Fruit fly (Drosophila melanogaster): Measurements from ENCODE around the gene CG3106.

Gene CG3106

dm6 chrX:9687623-9688022, 24.9 kb upstream of the CG3106 start (continued):
- TF ChIP-seq CG14667 (GFP tag; IDR thresholded peaks at IDR 0.05) (peak; percentile 81), Oli (tag; optimal IDR thresholded peaks at IDR 0.05) (peak; percentile 95), Gug (GFP tag; IDR thresholded peaks at IDR 0.05) (peak; percentile 65), CG13424 (tag; optimal IDR thresholded peaks at IDR 0.05) (peak; percentile 95), dpn (GFP tag; optimal IDR thresholded peaks at IDR 0.05) (peak; percentile 77 to 88), pnt (GFP tag; optimal IDR thresholded peaks at IDR 0.05) (peak; percentile 67), CG8388 (GFP tag; optimal IDR thresholded peaks at IDR 0.05) (peak; percentile 95), Rx (GFP tag; IDR thresholded peaks at IDR 0.05) (peak; percentile 88), Bteb2 (GFP tag; optimal IDR thresholded peaks at IDR 0.05) (peak; percentile 89), CTCF (GFP tag; optimal IDR thresholded peaks at IDR 0.05) (peak; percentile 99), mirr (GFP tag; optimal IDR thresholded peaks at IDR 0.05) (peak; percentile 92), CG4424 (GFP tag; optimal IDR thresholded peaks at IDR 0.05) (peak; percentile 92), Mes4 (GFP tag; optimal IDR thresholded peaks at IDR 0.05) (peak; percentile 78), dati (GFP tag; IDR thresholded peaks at IDR 0.05) (peak; percentile 76; the same call in 1 of the 2 replicates), CG2202 (tag; optimal IDR thresholded peaks at IDR 0.05) (peak; percentile 93), ken (GFP tag; IDR thresholded peaks at IDR 0.05) (peak; percentile 90), Hand (GFP tag; optimal IDR thresholded peaks at IDR 0.05) (peak; percentile 94), gfzf (GFP tag; optimal IDR thresholded peaks at IDR 0.05) (peak; percentile 32), dmrt99B (tag; optimal IDR thresholded peaks at IDR 0.05) (peak; percentile 96), CG10147 (GFP tag; optimal IDR thresholded peaks at IDR 0.05) (peak; percentile 95), HLH3B (GFP tag; IDR thresholded peaks at IDR 0.05) (peak; percentile 93), H2.0 (GFP tag; IDR thresholded peaks at IDR 0.05) (peak; percentile 88), CG17328 (GFP tag; IDR thresholded peaks at IDR 0.05) (peak; percentile 96), hb (GFP tag; IDR thresholded peaks at IDR 0.05; ENCODE audit: partially characterized antibody) (no peak), pzg (GFP tag; optimal IDR thresholded peaks at IDR 0.05) (peak; percentile 46), CG7745 (tag; optimal IDR thresholded peaks at IDR 0.05) (peak; percentile 49), Spps (tag; optimal IDR thresholded peaks at IDR 0.05) (peak; percentile 94), ro (GFP tag; IDR thresholded peaks at IDR 0.05) (peak; percentile 78), CrebB (tag; optimal IDR thresholded peaks at IDR 0.05) (peak; percentile 96), CG18599 (GFP tag; optimal IDR thresholded peaks at IDR 0.05) (peak; percentile 95), croc (GFP tag; conservative IDR thresholded peaks at IDR 0.05) (peak; percentile 73), CG4730 (GFP tag; IDR thresholded peaks at IDR 0.05) (peak; percentile 89), CG10267 (tag; optimal IDR thresholded peaks at IDR 0.05) (peak; percentile 95), CG8944 (GFP tag; optimal IDR thresholded peaks at IDR 0.05) (peak; percentile 36), Dip2 (GFP tag; IDR thresholded peaks at IDR 0.05) (peak; percentile 89), da (GFP tag; optimal IDR thresholded peaks at IDR 0.05) (peak; percentile 78), ato (GFP tag; IDR thresholded peaks at IDR 0.05; ENCODE audit: partially characterized antibody) (no peak), gsb-n (tag; optimal IDR thresholded peaks at IDR 0.05) (peak; percentile 95), CoRest (tag; optimal IDR thresholded peaks at IDR 0.05) (peak; percentile 96), CG9609 (GFP tag; optimal IDR thresholded peaks at IDR 0.05) (peak; percentile 64), CG18262 (tag; optimal IDR thresholded peaks at IDR 0.05) (peak; percentile 97), CG1832 (GFP tag; optimal IDR thresholded peaks at IDR 0.05) (no peak), corto (GFP tag; optimal IDR thresholded peaks at IDR 0.05) (no peak), CG11247 (GFP tag; IDR thresholded peaks at IDR 0.05) (peak; percentile 95), CG4282 (GFP tag; optimal IDR thresholded peaks at IDR 0.05) (peak; percentile 28), CG13624 (GFP tag; optimal IDR thresholded peaks at IDR 0.05) (peak; percentile 85), CG11723 (GFP tag; optimal IDR thresholded peaks at IDR 0.05) (peak; percentile 93), ara (GFP tag; IDR thresholded peaks at IDR 0.05) (peak; percentile 92), MBD-R2 (GFP tag; IDR thresholded peaks at IDR 0.05) (peak; percentile 88), CG11696 (GFP tag; IDR thresholded peaks at IDR 0.05) (peak; percentile 87), Scr (GFP tag; IDR thresholded peaks at IDR 0.05; ENCODE audit: partially characterized antibody) (no peak), pum (GFP tag; optimal IDR thresholded peaks at IDR 0.05) (peak; percentile 77)
